Worm (Caenorhabditis elegans) whole organism, L1 larva: Measurements from ENCODE around the gene arrd-24.

Experiments
- C16A3.4 ChIP-seq: fragments of 150-350 bp; optimal IDR thresholded peaks from 2 replicates; lab custom pipeline; 2014; ENCODE audit warnings: missing biosample characterization, missing genetic modification characterization
- C34B4.2 ChIP-seq: sonication (generic microtip); optimal IDR thresholded peaks from 2 replicates; lab custom pipeline; 2017; ENCODE audit warnings: mild to moderate bottlenecking, missing genetic modification characterization, missing compliant biosample characterization
- F16B12.6 ChIP-seq: fragments of 150-350 bp; optimal IDR thresholded peaks from 2 replicates; lab custom pipeline; 2014; ENCODE audit warnings: missing biosample characterization, missing genetic modification characterization
- Y116A8C.19 ChIP-seq: sonication (generic microtip); optimal IDR thresholded peaks from 2 replicates; lab custom pipeline; 2016; ENCODE audit warnings: missing compliant biosample characterization, missing genetic modification characterization, borderline replicate concordance
- alr-1 ChIP-seq: fragments of 200-800 bp; sonication (Bioruptor generic); optimal IDR thresholded peaks from 2 replicates; lab custom pipeline; 2018; ENCODE audit warnings: borderline replicate concordance, mild to moderate bottlenecking, missing genetic modification characterization, missing compliant biosample characterization
- aly-2 ChIP-seq: fragments of 150-350 bp; optimal IDR thresholded peaks from 2 replicates; lab custom pipeline; 2014; ENCODE audit warnings: missing biosample characterization, missing genetic modification characterization
- blmp-1 ChIP-seq: fragments of 150-350 bp; optimal IDR thresholded peaks from 2 replicates; lab custom pipeline; 2014; ENCODE audit warnings: missing biosample characterization, missing genetic modification characterization
- ceh-88 ChIP-seq: fragments of 200-800 bp; sonication (Bioruptor generic); IDR thresholded peaks from 2 replicates; pipeline ENCODE4 v1.3.6; 2022; ENCODE audit warnings: missing genetic modification characterization, missing compliant biosample characterization
- ceh-90 ChIP-seq: sonication (generic microtip); optimal IDR thresholded peaks from 2 replicates; lab custom pipeline; 2016; ENCODE audit warnings: missing genetic modification characterization, missing compliant biosample characterization
- ces-1 ChIP-seq: fragments of 150-350 bp; optimal IDR thresholded peaks from 2 replicates; lab custom pipeline; 2014; ENCODE audit warnings: missing biosample characterization, missing genetic modification reagents, missing genetic modification characterization
- efl-1 ChIP-seq, 4 experiments: fragments of 150-350 bp; optimal IDR thresholded peaks in 3 of 4; peaks in 1 of 4; 1 replicate in 1 of 4; 2 replicates in 3 of 4; lab custom pipeline; 2014; ENCODE audit warnings: missing biosample characterization in 2 of 4, missing genetic modification characterization in 2 of 4, missing genetic modification reagents in 2 of 4
- efl-3 ChIP-seq: fragments of 200-800 bp; sonication (Bioruptor generic); optimal IDR thresholded peaks from 2 replicates; lab custom pipeline; 2018; ENCODE audit warnings: mild to moderate bottlenecking, missing genetic modification characterization, missing compliant biosample characterization
- egl-27 ChIP-seq, 2 experiments: fragments of 150-350 bp in 1 of 2; sonication (generic microtip); optimal IDR thresholded peaks; 3 replicates each; lab custom pipeline; 2017 to 2018; ENCODE audit warnings: missing biosample characterization in 2 of 2, missing genetic modification characterization in 2 of 2, missing genetic modification reagents in 2 of 2
- elt-3 ChIP-seq, 6 experiments: fragments of 150-350 bp in 1 of 6; sonication (generic microtip); optimal IDR thresholded peaks; 2 replicates each; lab custom pipeline; 2017 to 2018; ENCODE audit warnings: missing biosample characterization in 6 of 6, missing genetic modification characterization in 6 of 6, inconsistent platforms in 1 of 6
- fkh-10 ChIP-seq: sonication (generic microtip); optimal IDR thresholded peaks from 2 replicates; lab custom pipeline; 2017; ENCODE audit warnings: missing biosample characterization, missing genetic modification reagents, missing genetic modification characterization
- hlh-17 ChIP-seq: fragments of 200-800 bp; sonication (Bioruptor generic); optimal IDR thresholded peaks from 2 replicates; lab custom pipeline; 2018; ENCODE audit warnings: missing genetic modification characterization, mild to moderate bottlenecking, missing compliant biosample characterization, moderate library complexity, borderline replicate concordance
- hlh-4 ChIP-seq: sonication (generic microtip); optimal IDR thresholded peaks from 2 replicates; lab custom pipeline; 2016; ENCODE audit warnings: mild to moderate bottlenecking, missing genetic modification characterization, missing compliant biosample characterization
- lin-13 ChIP-seq: fragments of 150-350 bp; optimal IDR thresholded peaks from 2 replicates; lab custom pipeline; 2014; ENCODE audit warnings: missing biosample characterization, missing genetic modification reagents, missing genetic modification characterization
- lin-14 ChIP-seq: fragments of 200-800 bp; sonication (Bioruptor generic); optimal IDR thresholded peaks from 2 replicates; lab custom pipeline; 2018; ENCODE audit warnings: mild to moderate bottlenecking, missing genetic modification characterization, moderate library complexity, missing compliant biosample characterization
- lin-15B ChIP-seq: fragments of 150-350 bp; sonication (generic microtip); optimal IDR thresholded peaks from 3 replicates; lab custom pipeline; 2014; ENCODE audit warnings: missing biosample characterization, missing genetic modification characterization
- lin-35 ChIP-seq, 2 experiments: fragments of 150-350 bp; optimal IDR thresholded peaks; 2 replicates each; lab custom pipeline; 2014; ENCODE audit warnings: missing biosample characterization in 2 of 2, missing genetic modification characterization in 2 of 2, missing genetic modification reagents in 2 of 2
- lin-39 ChIP-seq: fragments of 150-350 bp; optimal IDR thresholded peaks from 2 replicates; lab custom pipeline; 2014; ENCODE audit warnings: missing biosample characterization, missing genetic modification reagents, missing genetic modification characterization
- lir-3 ChIP-seq: sonication (generic microtip); optimal IDR thresholded peaks from 2 replicates; lab custom pipeline; 2016; ENCODE audit warnings: mild to moderate bottlenecking, missing genetic modification characterization, moderate library complexity, missing compliant biosample characterization; ENCODE audit not compliant: poor library complexity
- mdl-1 ChIP-seq, 2 experiments: fragments of 150-350 bp; optimal IDR thresholded peaks; 2 replicates each; lab custom pipeline; 2014 to 2017; ENCODE audit warnings: missing biosample characterization in 2 of 2, missing genetic modification characterization in 2 of 2, inconsistent platforms in 1 of 2
- nhr-12 ChIP-seq: sonication (generic microtip); optimal IDR thresholded peaks from 2 replicates; lab custom pipeline; 2017; ENCODE audit warnings: missing biosample characterization, missing genetic modification characterization
- nhr-19 ChIP-seq: fragments of 200-800 bp; sonication (Bioruptor generic); conservative IDR thresholded peaks from 2 replicates; pipeline ENCODE4 v1.3.6; 2022; ENCODE audit warnings: missing genetic modification characterization, missing compliant biosample characterization
- nhr-20 ChIP-seq: sonication (generic microtip); optimal IDR thresholded peaks from 2 replicates; lab custom pipeline; 2016; ENCODE audit warnings: mild to moderate bottlenecking, missing genetic modification characterization, missing compliant biosample characterization
- nhr-71 ChIP-seq: sonication (generic microtip); optimal IDR thresholded peaks from 2 replicates; lab custom pipeline; 2016; ENCODE audit warnings: mild to moderate bottlenecking, missing genetic modification characterization, moderate library complexity, missing compliant biosample characterization
- nhr-84 ChIP-seq: sonication (generic microtip); optimal IDR thresholded peaks from 2 replicates; lab custom pipeline; 2017; ENCODE audit warnings: missing biosample characterization, missing genetic modification characterization
- nhr-85 ChIP-seq: sonication (generic microtip); peaks from one replicate; lab custom pipeline; 2016; ENCODE audit warnings: missing genetic modification characterization, inconsistent platforms, missing compliant biosample characterization
- nhr-90 ChIP-seq: sonication (generic microtip); optimal IDR thresholded peaks from 2 replicates; lab custom pipeline; 2016; ENCODE audit warnings: mild to moderate bottlenecking, missing genetic modification characterization, missing compliant biosample characterization; ENCODE audit not compliant: poor library complexity
- pag-3 ChIP-seq: sonication (generic microtip); optimal IDR thresholded peaks from 2 replicates; lab custom pipeline; 2017; ENCODE audit warnings: missing genetic modification characterization, mild to moderate bottlenecking, missing compliant biosample characterization, antibody characterized with exemption, borderline replicate concordance; ENCODE audit not compliant: insufficient read depth
- rnt-1 ChIP-seq: sonication (generic microtip); optimal IDR thresholded peaks from 2 replicates; lab custom pipeline; 2016; ENCODE audit warnings: mild to moderate bottlenecking, missing genetic modification characterization, moderate library complexity, missing compliant biosample characterization
- snpc-4 ChIP-seq: fragments of 150-350 bp; optimal IDR thresholded peaks from 2 replicates; lab custom pipeline; 2014; ENCODE audit warnings: missing biosample characterization, missing genetic modification characterization
- snu-23 ChIP-seq: sonication (generic microtip); optimal IDR thresholded peaks from 2 replicates; lab custom pipeline; 2016; ENCODE audit warnings: missing genetic modification characterization, missing compliant biosample characterization
- swsn-7 ChIP-seq: sonication (generic microtip); optimal IDR thresholded peaks from 2 replicates; lab custom pipeline; 2016; ENCODE audit warnings: missing genetic modification characterization, missing compliant biosample characterization
- tbx-2 ChIP-seq: sonication (generic microtip); optimal IDR thresholded peaks from 2 replicates; lab custom pipeline; 2016; ENCODE audit warnings: missing genetic modification characterization, missing compliant biosample characterization
- vab-15 ChIP-seq: sonication (generic microtip); optimal IDR thresholded peaks from 2 replicates; lab custom pipeline; 2017; ENCODE audit warnings: missing genotype, mild to moderate bottlenecking, missing genetic modification characterization, missing compliant biosample characterization
- zag-1 ChIP-seq: fragments of 150-350 bp; optimal IDR thresholded peaks from 2 replicates; lab custom pipeline; 2014; ENCODE audit warnings: missing biosample characterization, missing genetic modification characterization

arrd-24 gene

DNA sequence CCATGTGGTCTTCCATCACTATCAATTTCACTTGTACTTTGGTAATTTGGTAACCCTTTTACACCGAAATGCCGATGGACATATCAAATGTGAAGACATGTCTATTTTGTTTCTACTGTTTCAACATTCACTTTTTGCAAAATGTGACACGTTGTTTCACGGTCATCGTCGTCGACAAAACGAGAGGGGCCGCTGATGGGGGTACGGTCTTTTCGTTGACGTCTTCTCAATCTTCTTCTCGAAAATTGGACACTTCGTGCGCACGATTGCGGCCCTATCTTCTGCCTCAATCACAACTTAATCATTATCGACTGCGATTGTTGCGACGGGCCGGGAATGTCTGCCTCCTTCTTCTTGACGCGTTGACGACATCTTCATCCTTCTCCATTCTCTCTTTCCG, 43.6 kb downstream of the arrd-24 start:
- peak; percentile 88 for TF ChIP-seq nhr-85 (tag; lab: Kevin White, UChicago)
- TF ChIP-seq ceh-90 (tag; lab: Kevin White, UChicago): no peak
- TF ChIP-seq snu-23 (GFP tag; lab: Kevin White, UChicago): peak; percentile 42
- TF ChIP-seq nhr-20 (tag; lab: Kevin White, UChicago): peak; percentile 67
- TF ChIP-seq nhr-84: no peak
- TF ChIP-seq efl-3 (GFP tag; lab: Kevin White, UChicago): no peak
- no peak for TF ChIP-seq hlh-17 (GFP tag; lab: Kevin White, UChicago)
- peak; percentile 56 for TF ChIP-seq blmp-1 (tag; lab: Kevin White, UChicago)
- TF ChIP-seq nhr-90 (tag; lab: Kevin White, UChicago): peak; percentile 39
- no peak for TF ChIP-seq egl-27 (tag; optimal IDR thresholded peaks at IDR 0.05; lab: Kevin White, UChicago)
- TF ChIP-seq lir-3: no peak
- TF ChIP-seq nhr-12: no peak
- no peak for TF ChIP-seq aly-2 (tag; lab: Kevin White, UChicago)
- TF ChIP-seq snpc-4 (tag; lab: Kevin White, UChicago): no peak
- no peak for TF ChIP-seq ces-1 (GFP tag; lab: Kevin White, UChicago)
- TF ChIP-seq alr-1 (tag; lab: Kevin White, UChicago): no peak
- TF ChIP-seq lin-39 (tag; lab: Kevin White, UChicago): no peak
- no peak for TF ChIP-seq swsn-7 (tag; lab: Kevin White, UChicago)
- TF ChIP-seq hlh-4 (tag; lab: Kevin White, UChicago): no peak
- peak; percentile 36 for TF ChIP-seq tbx-2 (tag; lab: Kevin White, UChicago)
- TF ChIP-seq efl-1 (optimal IDR thresholded peaks at IDR 0.05; lab: Kevin White, UChicago): no peak
- TF ChIP-seq efl-1 (GFP tag; optimal IDR thresholded peaks at IDR 0.05 in 1 of 2; lab: Kevin White, UChicago): peak in 1 of 2 experiments; percentile 59
- no peak for TF ChIP-seq ceh-88 (GFP tag; lab: Robert Waterston, UW)
- TF ChIP-seq nhr-71 (tag; lab: Kevin White, UChicago): peak; percentile 41
- TF ChIP-seq vab-15: no peak
- TF ChIP-seq F16B12.6: no peak
- TF ChIP-seq rnt-1: no peak
- peak in 1 of 2 experiments; percentile 30 for TF ChIP-seq lin-35 (GFP tag; optimal IDR thresholded peaks at IDR 0.05; lab: Kevin White, UChicago)
- peak; percentile 68 to 98 (median 82) for TF ChIP-seq elt-3 (tag; optimal IDR thresholded peaks at IDR 0.05; lab: Kevin White, UChicago)
- no peak for TF ChIP-seq pag-3 (tag; lab: Kevin White, UChicago)
- TF ChIP-seq lin-14 (GFP tag; lab: Kevin White, UChicago): peak; percentile 35
- 0 out of 2 replicates have a peak, but pooled peaks have one; percentile 7 for TF ChIP-seq nhr-19
- no peak for TF ChIP-seq mdl-1 (tag; optimal IDR thresholded peaks at IDR 0.05; lab: Kevin White, UChicago)
- TF ChIP-seq, all 84 proteins: peak for 12

DNA sequence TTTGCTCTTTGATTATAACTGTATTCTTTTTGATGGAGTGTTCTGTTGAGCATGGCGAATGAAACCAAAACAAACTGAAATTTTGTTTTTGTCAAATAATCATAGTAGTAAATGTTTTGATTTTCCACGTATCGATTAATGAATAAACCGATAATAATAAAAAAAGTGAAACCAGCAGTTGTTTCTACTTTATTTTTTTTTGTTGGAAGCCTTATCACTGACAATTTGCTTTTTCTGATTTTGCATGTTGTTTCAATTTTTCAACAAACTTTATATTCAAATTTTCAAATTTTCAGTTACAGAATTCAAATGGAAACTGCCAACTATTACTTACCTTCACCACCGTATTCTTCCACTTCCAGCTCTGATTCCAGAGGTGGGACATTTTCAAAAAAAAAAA, 45.7 kb downstream of the arrd-24 start, which contains the start of gene elt-3:
Gene elt-3, plus strand, starts transcription at position 301 of the 400 bp plus-strand sequence.
- TF ChIP-seq C34B4.2 (tag; lab: Kevin White, UChicago) (no peak), nhr-90 (tag; lab: Kevin White, UChicago) (no peak), Y116A8C.19 (tag; lab: Kevin White, UChicago) (no peak), lin-15B (tag; lab: Kevin White, UChicago) (no peak), fkh-10 (GFP tag; lab: Kevin White, UChicago) (no peak), zag-1 (tag; lab: Kevin White, UChicago) (no peak), lin-13 (GFP tag; lab: Kevin White, UChicago) (no peak)

DNA sequence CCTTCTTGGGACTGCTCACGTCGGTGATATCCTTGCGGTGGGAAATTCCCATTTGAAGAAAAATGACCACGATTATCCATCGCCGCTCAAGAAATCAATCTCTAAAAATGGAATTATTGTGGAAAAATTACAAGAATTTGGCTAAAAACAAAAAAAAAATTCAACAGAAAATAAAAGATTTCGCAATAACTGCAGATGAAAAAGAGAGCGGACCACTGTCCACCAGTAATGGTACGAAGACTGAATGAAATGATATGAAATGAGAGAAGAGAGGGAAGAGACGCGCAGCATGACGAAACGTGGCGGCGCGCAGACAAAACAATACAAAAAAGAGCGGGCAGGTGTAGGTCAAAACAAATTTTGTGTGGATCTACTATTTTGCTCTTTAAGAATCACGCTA, 50.8 kb downstream of the arrd-24 start, which contains the start of gene meg-1:
Gene meg-1, minus strand, starts transcription at position 101 of the 400 bp plus-strand sequence.
- TF ChIP-seq C16A3.4 (tag; lab: Kevin White, UChicago) (no peak), nhr-85 (tag; lab: Kevin White, UChicago) (peak; percentile 30)
- TF ChIP-seq, all 84 proteins: peak for 1
